In genomic region chrX:322223-322622, ce11 we compare ENCODE assay signal across 2 worm cellular contexts.
TF ChIP-seq lines count a peak whose summit lies in the region.

Gene M02E1.3, plus strand, starts transcription at chrX:322523.

TF ChIP-seq in whole organism, L4 larva, 104 proteins besides CTCF, POLR2A, EP300 and RAD21:
- TF ChIP-seq T20F7.1 (GFP tag; optimal IDR thresholded peaks at IDR 0.05; lab: Kevin White, UChicago): peak; percentile 54

TF ChIP-seq in whole organism, young adult, 124 proteins besides CTCF, POLR2A, EP300 and RAD21:
- TF ChIP-seq attf-3 (GFP tag; conservative IDR thresholded peaks at IDR 0.05; lab: Robert Waterston, UW): peak; percentile 82
